ENCODE assay signal across 2 fruit fly cellular contexts in genomic region chr3L:12696503-12696902, dm6.
A peak's percentile ranks its signal among the peaks of the same experiment; 100 is the strongest.
TF ChIP-seq lines count a peak whose summit lies in the region.

No protein-coding gene starts in this region.

- no peak for TF ChIP-seq CTCF in whole organism, embryonic (GFP tag; optimal IDR thresholded peaks at IDR 0.05; lab: Kevin White, UChicago)

TF ChIP-seq in whole organism, embryonic, 481 proteins besides CTCF, POLR2A, EP300 and RAD21:
- no peak for TF ChIP-seq sens (GFP tag; lab: Kevin White, UChicago)
- peak; percentile 3 for TF ChIP-seq Antp (GFP tag; optimal IDR thresholded peaks at IDR 0.05; lab: Kevin White, UChicago)
- no peak for TF ChIP-seq nerfin-1 (tag; optimal IDR thresholded peaks at IDR 0.05; lab: Kevin White, UChicago)
- TF ChIP-seq CG6791 (GFP tag; IDR thresholded peaks at IDR 0.05; lab: Robert Waterston, UW; ENCODE audit: partially characterized antibody), result 0 out of 3 replicates have a peak, but pooled peaks have one; percentile 29
- TF ChIP-seq jumu (GFP tag; optimal IDR thresholded peaks at IDR 0.05; lab: Kevin White, UChicago), result no peak
- TF ChIP-seq prd (optimal IDR thresholded peaks at IDR 0.05; lab: Kevin White, UChicago), result no peak
- peak; percentile 8; the same call in 1 of the 3 replicates for TF ChIP-seq prd (GFP tag; IDR thresholded peaks at IDR 0.05; lab: Robert Waterston, UW)
- TF ChIP-seq H15 (GFP tag; IDR thresholded peaks at IDR 0.05; lab: Robert Waterston, UW), result 0 out of 3 replicates have a peak, but pooled peaks have one; percentile 14
- TF ChIP-seq Adf1 (GFP tag; IDR thresholded peaks at IDR 0.05; lab: Robert Waterston, UW), result no peak
- TF ChIP-seq Ets65A (GFP tag; lab: Kevin White, UChicago), result peak; percentile 74
- TF ChIP-seq eve (GFP tag; optimal IDR thresholded peaks at IDR 0.05; lab: Kevin White, UChicago), result peak in 1 of 2 experiments; percentile 44
- TF ChIP-seq rib (GFP tag; IDR thresholded peaks at IDR 0.05; lab: Robert Waterston, UW), result 0 out of 2 replicates have a peak, but pooled peaks have one; percentile 21
- TF ChIP-seq Hr39 (optimal IDR thresholded peaks at IDR 0.05; lab: Kevin White, UChicago), result peak; percentile 73
- no peak for TF ChIP-seq CG15073 (GFP tag; optimal IDR thresholded peaks at IDR 0.05; lab: Kevin White, UChicago)
- TF ChIP-seq crol (GFP tag; IDR thresholded peaks at IDR 0.05; lab: Robert Waterston, UW), result 0 out of 2 replicates have a peak, but pooled peaks have one; percentile 9
- no peak for TF ChIP-seq CG18011 (GFP tag; optimal IDR thresholded peaks at IDR 0.05; lab: Kevin White, UChicago)
- TF ChIP-seq trem (tag; optimal IDR thresholded peaks at IDR 0.05; lab: Kevin White, UChicago), result no peak
- 0 out of 2 replicates have a peak, but pooled peaks have one; percentile 43 for TF ChIP-seq CG10321 (GFP tag; IDR thresholded peaks at IDR 0.05; lab: Robert Waterston, UW)
- no peak for TF ChIP-seq fu2 (GFP tag; optimal IDR thresholded peaks at IDR 0.05; lab: Kevin White, UChicago)
- TF ChIP-seq CG9215 (GFP tag; IDR thresholded peaks at IDR 0.05; lab: Robert Waterston, UW), result 0 out of 2 replicates have a peak, but pooled peaks have one; percentile 29
- TF ChIP-seq NC2α (GFP tag; optimal IDR thresholded peaks at IDR 0.05; lab: Kevin White, UChicago), result no peak
- TF ChIP-seq Med (GFP tag; lab: Kevin White, UChicago), result peak; percentile 62
- TF ChIP-seq CG1792 (GFP tag; optimal IDR thresholded peaks at IDR 0.05; lab: Kevin White, UChicago), result no peak
- TF ChIP-seq CG32772 (GFP tag; IDR thresholded peaks at IDR 0.05; lab: Robert Waterston, UW), result peak; percentile 6; the same call in 1 of the 2 replicates

TF ChIP-seq in whole organism, wandering third instar larva, 38 proteins besides CTCF, POLR2A, EP300 and RAD21:
- TF ChIP-seq Dfd (GFP tag; optimal IDR thresholded peaks at IDR 0.05; lab: Kevin White, UChicago) (peak; percentile 99), woc (GFP tag; optimal IDR thresholded peaks at IDR 0.05; lab: Kevin White, UChicago) (no peak)

Comparison
In these comparisons a context has a peak if more than half of its experiments do, and no peak if none do; other contexts are left out.
1. Of the 10 proteins assayed by ChIP-seq in both whole organism, embryonic and whole organism, wandering third instar larva: peak only in whole organism, embryonic: none; only in whole organism, wandering third instar larva: Dfd; in both: none; in neither: 9.